Worm (Caenorhabditis elegans) whole organism, L4/young adult: ENCODE measurements around the gene acr-8.

Source experiments
- W03F9.2 ChIP-seq: fragments of 150-350 bp; optimal IDR thresholded peaks from 2 replicates; lab custom pipeline; 2014; ENCODE audit warnings: missing biosample characterization, missing genetic modification characterization
- dao-5 ChIP-seq: sonication (generic microtip); optimal IDR thresholded peaks from 2 replicates; lab custom pipeline; 2016; ENCODE audit warnings: missing genotype, missing genetic modification characterization, moderate library complexity, missing compliant biosample characterization
- him-1 ChIP-seq: sonication (generic microtip); optimal IDR thresholded peaks from 2 replicates; lab custom pipeline; 2016; ENCODE audit warnings: missing genotype, missing genetic modification reagents, missing genetic modification characterization, missing compliant biosample characterization

acr-8 gene

ce11 chrX:10432786-10433185 lies 20.3 kb downstream of the acr-8 start:
- TF ChIP-seq W03F9.2 (tag; lab: Kevin White, UChicago) (no peak), dao-5 (tag; lab: Kevin White, UChicago) (no peak), him-1 (tag; lab: Kevin White, UChicago) (no peak)

- no peak for TF ChIP-seq him-1 (tag; lab: Kevin White, UChicago)
- no peak for TF ChIP-seq dao-5 (tag; lab: Kevin White, UChicago)
- TF ChIP-seq W03F9.2 (tag; lab: Kevin White, UChicago), result no peak
These were observed 21.3 kb downstream of the acr-8 start for ce11 chrX:10433863-10434262.

ce11 chrX:10435492-10435939 lies 23.0 kb downstream of the acr-8 start:
- TF ChIP-seq W03F9.2 (tag; lab: Kevin White, UChicago) (no peak), him-1 (tag; lab: Kevin White, UChicago) (peak; percentile 64)

ce11 chrX:10437421-10437820 lies 24.9 kb downstream of the acr-8 start:
- TF ChIP-seq dao-5 (tag; lab: Kevin White, UChicago) (no peak), W03F9.2 (tag; lab: Kevin White, UChicago) (no peak), him-1 (tag; lab: Kevin White, UChicago) (no peak)

- TF ChIP-seq W03F9.2 (tag; lab: Kevin White, UChicago) (no peak), dao-5 (tag; lab: Kevin White, UChicago) (no peak), him-1 (tag; lab: Kevin White, UChicago) (no peak)
These were observed 28.3 kb downstream of the acr-8 start for ce11 chrX:10440781-10441180.

ce11 chrX:10443836-10444235 lies 31.3 kb downstream of the acr-8 start, which contains the start of gene C39B10.3:
Gene C39B10.3 (plus strand): TSS chrX:10444136.
- TF ChIP-seq W03F9.2 (tag; lab: Kevin White, UChicago), result no peak
- TF ChIP-seq dao-5 (tag; lab: Kevin White, UChicago), result no peak
- TF ChIP-seq him-1 (tag; lab: Kevin White, UChicago), result no peak

- TF ChIP-seq him-1 (tag; lab: Kevin White, UChicago) (no peak), dao-5 (tag; lab: Kevin White, UChicago) (no peak), W03F9.2 (tag; lab: Kevin White, UChicago) (no peak)
These were observed 32.2 kb downstream of the acr-8 start, which contains the start of gene C39B10.4 for ce11 chrX:10444705-10445104. Gene C39B10.4 (plus strand): TSS chrX:10445005.

ce11 chrX:10446982-10447381 lies 34.5 kb downstream of the acr-8 start, which contains the start of gene C39B10.5:
Gene C39B10.5 (plus strand): TSS chrX:10447343.
- TF ChIP-seq W03F9.2 (tag; lab: Kevin White, UChicago), result no peak
- TF ChIP-seq him-1 (tag; lab: Kevin White, UChicago), result no peak
- TF ChIP-seq dao-5 (tag; lab: Kevin White, UChicago), result no peak

ce11 chrX:10453960-10454359 lies 41.4 kb downstream of the acr-8 start, which contains the start of gene lgc-41:
Gene lgc-41 (plus strand): TSS chrX:10454260.
- TF ChIP-seq dao-5 (tag; lab: Kevin White, UChicago), result no peak
- TF ChIP-seq him-1 (tag; lab: Kevin White, UChicago), result no peak
- TF ChIP-seq W03F9.2 (tag; lab: Kevin White, UChicago), result no peak

ce11 chrX:10462391-10462790 lies 49.9 kb downstream of the acr-8 start:
- no peak for TF ChIP-seq him-1 (tag; lab: Kevin White, UChicago)
- no peak for TF ChIP-seq W03F9.2 (tag; lab: Kevin White, UChicago)
- TF ChIP-seq dao-5 (tag; lab: Kevin White, UChicago), result no peak

ce11 chrX:10463542-10463941 lies 51.0 kb downstream of the acr-8 start, which contains the start of gene C39B10.1:
Gene C39B10.1 (minus strand): TSS chrX:10463642.
- TF ChIP-seq him-1 (tag; lab: Kevin White, UChicago) (no peak), W03F9.2 (tag; lab: Kevin White, UChicago) (no peak), dao-5 (tag; lab: Kevin White, UChicago) (no peak)
